Worm (Caenorhabditis elegans) whole organism, L1 larva: ENCODE results near the gene T22F3.10.

Experiments
- C16A3.4 ChIP-seq: fragments of 150-350 bp; optimal IDR thresholded peaks from 2 replicates; lab custom pipeline; 2014; ENCODE audit warnings: missing biosample characterization, missing genetic modification characterization
- alr-1 ChIP-seq: fragments of 200-800 bp; sonication (Bioruptor generic); optimal IDR thresholded peaks from 2 replicates; lab custom pipeline; 2018; ENCODE audit warnings: borderline replicate concordance, mild to moderate bottlenecking, missing genetic modification characterization, missing compliant biosample characterization
- ceh-82 ChIP-seq, 3 experiments: fragments of 150-350 bp in 1 of 3; sonication (generic microtip) in 2 of 3; optimal IDR thresholded peaks; 2 replicates each; lab custom pipeline; 2014 to 2017; ENCODE audit warnings: missing biosample characterization in 3 of 3, missing genetic modification characterization in 3 of 3
- egl-27 ChIP-seq, 2 experiments: fragments of 150-350 bp in 1 of 2; sonication (generic microtip); optimal IDR thresholded peaks; 3 replicates each; lab custom pipeline; 2017 to 2018; ENCODE audit warnings: missing biosample characterization in 2 of 2, missing genetic modification characterization in 2 of 2, missing genetic modification reagents in 2 of 2
- elt-3 ChIP-seq, 6 experiments: fragments of 150-350 bp in 1 of 6; sonication (generic microtip); optimal IDR thresholded peaks; 2 replicates each; lab custom pipeline; 2017 to 2018; ENCODE audit warnings: missing biosample characterization in 6 of 6, missing genetic modification characterization in 6 of 6, inconsistent platforms in 1 of 6
- hlh-17 ChIP-seq: fragments of 200-800 bp; sonication (Bioruptor generic); optimal IDR thresholded peaks from 2 replicates; lab custom pipeline; 2018; ENCODE audit warnings: missing genetic modification characterization, mild to moderate bottlenecking, missing compliant biosample characterization, moderate library complexity, borderline replicate concordance
- jun-1 ChIP-seq: fragments of 150-350 bp; optimal IDR thresholded peaks from 2 replicates; lab custom pipeline; 2014; ENCODE audit warnings: missing biosample characterization, missing genetic modification reagents, missing genetic modification characterization
- lin-13 ChIP-seq: fragments of 150-350 bp; optimal IDR thresholded peaks from 2 replicates; lab custom pipeline; 2014; ENCODE audit warnings: missing biosample characterization, missing genetic modification reagents, missing genetic modification characterization
- nhr-12 ChIP-seq: sonication (generic microtip); optimal IDR thresholded peaks from 2 replicates; lab custom pipeline; 2017; ENCODE audit warnings: missing biosample characterization, missing genetic modification characterization
- nhr-237 ChIP-seq: fragments of 150-350 bp; optimal IDR thresholded peaks from 2 replicates; lab custom pipeline; 2014; ENCODE audit warnings: missing biosample characterization, missing genetic modification characterization
- nhr-28 ChIP-seq: fragments of 150-350 bp; optimal IDR thresholded peaks from 2 replicates; lab custom pipeline; 2014; ENCODE audit warnings: missing biosample characterization, missing genetic modification characterization
- nhr-47 ChIP-seq: sonication (generic microtip); optimal IDR thresholded peaks from 2 replicates; lab custom pipeline; 2016; ENCODE audit warnings: mild to moderate bottlenecking, missing genetic modification characterization, moderate library complexity, missing compliant biosample characterization
- rnt-1 ChIP-seq: sonication (generic microtip); optimal IDR thresholded peaks from 2 replicates; lab custom pipeline; 2016; ENCODE audit warnings: mild to moderate bottlenecking, missing genetic modification characterization, moderate library complexity, missing compliant biosample characterization

ce11 chrV:3649473-3649872 lies 37.9 kb upstream of the T22F3.10 start, which contains the start of gene str-114:
- TF ChIP-seq egl-27 (tag; optimal IDR thresholded peaks at IDR 0.05; lab: Kevin White, UChicago), result no peak
- no peak for TF ChIP-seq lin-13 (GFP tag; lab: Kevin White, UChicago)
- no peak for TF ChIP-seq elt-3 (tag; optimal IDR thresholded peaks at IDR 0.05; lab: Kevin White, UChicago)
- TF ChIP-seq ceh-82 (tag; optimal IDR thresholded peaks at IDR 0.05; lab: Kevin White, UChicago), result no peak
- no peak for TF ChIP-seq nhr-237 (tag; lab: Kevin White, UChicago)
- TF ChIP-seq rnt-1 (tag; lab: Kevin White, UChicago), result no peak
- no peak for TF ChIP-seq C16A3.4 (tag; lab: Kevin White, UChicago)
- no peak for TF ChIP-seq jun-1 (tag; lab: Kevin White, UChicago)
- no peak for TF ChIP-seq hlh-17 (GFP tag; lab: Kevin White, UChicago)
- no peak for TF ChIP-seq nhr-47 (tag; lab: Kevin White, UChicago)
- TF ChIP-seq alr-1 (tag; lab: Kevin White, UChicago), result no peak
- TF ChIP-seq nhr-28, result no peak
- TF ChIP-seq nhr-12 (tag; lab: Kevin White, UChicago), result no peak
